Fruit fly (Drosophila melanogaster): ENCODE results near the gene Qsox4.

Gene Qsox4

DNA sequence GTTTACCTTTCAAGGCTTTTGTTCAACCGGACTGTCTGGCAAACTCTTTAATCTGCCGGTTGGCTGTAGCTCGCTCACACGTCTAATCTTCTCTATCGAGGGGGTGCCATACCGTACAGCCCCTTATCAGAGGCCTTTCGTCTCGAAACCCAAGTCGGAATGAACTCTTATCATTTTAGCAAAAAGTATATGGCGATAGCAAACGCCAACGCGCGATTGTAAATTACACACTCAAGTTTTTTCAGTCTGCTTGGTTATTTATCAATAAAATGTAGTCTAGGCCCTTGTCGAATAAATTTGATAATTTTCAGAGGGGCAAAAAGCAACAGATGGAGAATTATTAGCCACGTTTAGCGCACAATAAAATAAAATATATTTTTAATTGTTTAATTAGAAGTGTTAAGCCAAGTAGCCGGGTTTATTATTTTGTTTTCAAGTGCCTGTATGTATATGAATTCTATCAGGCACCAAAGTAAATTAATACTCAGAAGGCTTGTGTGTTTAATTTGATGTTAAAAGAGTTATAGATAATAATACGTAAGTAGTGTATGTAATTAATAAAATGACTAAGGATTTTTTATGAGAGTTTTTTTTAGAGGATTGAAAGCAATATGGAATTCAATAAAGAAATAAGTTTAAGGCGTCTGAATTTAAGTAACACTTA is 22.4 kb downstream of the Qsox4 start (continued):
- TF ChIP-seq zen2 (GFP tag; IDR thresholded peaks at IDR 0.05; ENCODE audit: partially characterized antibody) (no peak), CG15514 (GFP tag; optimal IDR thresholded peaks at IDR 0.05) (peak; percentile 2), ken (GFP tag; IDR thresholded peaks at IDR 0.05) (no peak), rib (GFP tag; IDR thresholded peaks at IDR 0.05) (peak; percentile 70; the same call in 1 of the 2 replicates), Vsx1 (GFP tag; optimal IDR thresholded peaks at IDR 0.05) (peak; percentile 30), Elba2 (GFP tag; optimal IDR thresholded peaks at IDR 0.05) (no peak), nerfin-2 (GFP tag; IDR thresholded peaks at IDR 0.05; ENCODE audit: partially characterized antibody) (no peak), GATAe (GFP tag; conservative IDR thresholded peaks at IDR 0.05) (peak; percentile 87), CG8089 (GFP tag; optimal IDR thresholded peaks at IDR 0.05) (no peak), CG3407 (GFP tag; optimal IDR thresholded peaks at IDR 0.05) (no peak), CG30020 (tag; optimal IDR thresholded peaks at IDR 0.05) (no peak), Rfx (GFP tag; IDR thresholded peaks at IDR 0.05) (no peak), sima (GFP tag; optimal IDR thresholded peaks at IDR 0.05) (no peak), Aef1 (GFP tag; IDR thresholded peaks at IDR 0.05) (no peak), CG9932 (GFP tag; IDR thresholded peaks at IDR 0.05) (no peak), nau (GFP tag; optimal IDR thresholded peaks at IDR 0.05) (no peak), CG8359 (GFP tag; optimal IDR thresholded peaks at IDR 0.05; ENCODE audit: borderline replicate concordance) (no peak), CG4360 (GFP tag; IDR thresholded peaks at IDR 0.05) (no peak), tio (GFP tag; optimal IDR thresholded peaks at IDR 0.05) (no peak), MBD-R2 (GFP tag; IDR thresholded peaks at IDR 0.05) (no peak), CG17612 (GFP tag; IDR thresholded peaks at IDR 0.05) (no peak), CG34376 (GFP tag; optimal IDR thresholded peaks at IDR 0.05) (peak; percentile 85)

DNA sequence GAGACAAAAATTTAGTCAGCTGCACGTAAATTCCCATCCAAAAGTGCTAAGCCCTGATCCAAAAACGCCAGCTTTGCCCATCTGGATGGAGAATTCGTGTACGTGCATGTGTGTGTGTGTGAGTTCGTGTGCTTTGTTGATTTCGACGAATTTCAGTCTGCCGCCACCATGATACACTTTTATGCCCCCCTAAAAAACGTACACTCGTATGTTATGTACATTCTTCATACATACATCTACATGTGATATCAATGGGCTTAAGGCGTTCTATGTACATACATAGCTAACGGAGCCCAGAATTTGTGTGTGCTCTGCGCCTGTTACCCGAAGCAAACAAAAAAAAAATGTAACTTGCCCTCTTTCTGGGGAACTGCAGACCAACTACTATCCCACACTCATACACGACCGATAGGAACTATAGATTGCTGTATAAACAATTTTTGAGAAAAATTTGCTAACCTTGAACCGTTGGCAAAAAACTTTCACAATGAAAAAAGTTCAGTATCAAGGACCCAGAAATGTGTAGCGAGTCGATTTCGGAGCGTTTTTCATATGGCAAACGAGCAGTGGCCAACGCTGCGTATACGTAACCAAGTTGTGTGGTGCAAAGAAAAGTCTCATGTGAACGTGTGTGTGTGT is 23.3 kb downstream of the Qsox4 start:
- TF ChIP-seq onecut (GFP tag; IDR thresholded peaks at IDR 0.05) (no peak), CG11456 (GFP tag; IDR thresholded peaks at IDR 0.05) (no peak), CG18262 (tag; optimal IDR thresholded peaks at IDR 0.05) (no peak), B-H2 (GFP tag; optimal IDR thresholded peaks at IDR 0.05) (peak; percentile 66), grau (tag; optimal IDR thresholded peaks at IDR 0.05) (no peak), Bgb (GFP tag; IDR thresholded peaks at IDR 0.05; ENCODE audit: partially characterized antibody) (no peak), gcm (GFP tag; optimal IDR thresholded peaks at IDR 0.05) (no peak), Abd-B (GFP tag; optimal IDR thresholded peaks at IDR 0.05) (no peak), CG34224 (GFP tag; IDR thresholded peaks at IDR 0.05; ENCODE audit: partially characterized antibody) (no peak), ase (GFP tag; IDR thresholded peaks at IDR 0.05) (no peak), cwo (GFP tag; optimal IDR thresholded peaks at IDR 0.05) (peak; percentile 49), Jarid2 (GFP tag; optimal IDR thresholded peaks at IDR 0.05) (no peak), CG10979 (tag; optimal IDR thresholded peaks at IDR 0.05) (no peak), rib (GFP tag; IDR thresholded peaks at IDR 0.05) (peak; percentile 67; the same call in 1 of the 2 replicates), CG17186 (GFP tag; optimal IDR thresholded peaks at IDR 0.05) (no peak), CG4424 (GFP tag; optimal IDR thresholded peaks at IDR 0.05) (no peak), CG13894 (tag; optimal IDR thresholded peaks at IDR 0.05) (peak; percentile 93), CG10209 (GFP tag; optimal IDR thresholded peaks at IDR 0.05) (no peak), Hey (tag; optimal IDR thresholded peaks at IDR 0.05) (peak; percentile 41), Asciz (GFP tag; optimal IDR thresholded peaks at IDR 0.05) (peak; percentile 45), CG8924 (tag; optimal IDR thresholded peaks at IDR 0.05) (no peak), cato (GFP tag; optimal IDR thresholded peaks at IDR 0.05; ENCODE audit: borderline replicate concordance) (no peak), Dref (GFP tag; IDR thresholded peaks at IDR 0.05) (no peak), CG17359 (tag; optimal IDR thresholded peaks at IDR 0.05) (peak; percentile 18), zen2 (GFP tag; IDR thresholded peaks at IDR 0.05; ENCODE audit: partially characterized antibody) (no peak), usp (GFP tag; optimal IDR thresholded peaks at IDR 0.05) (no peak), CG7372 (GFP tag; IDR thresholded peaks at IDR 0.05) (peak; percentile 49; the same call in 1 of the 2 replicates), gsb (GFP tag; IDR thresholded peaks at IDR 0.05) (no peak)

Data from whole organism, embryonic.